Fruit fly (Drosophila melanogaster): ENCODE results near the gene DNAlig3.

DNA sequence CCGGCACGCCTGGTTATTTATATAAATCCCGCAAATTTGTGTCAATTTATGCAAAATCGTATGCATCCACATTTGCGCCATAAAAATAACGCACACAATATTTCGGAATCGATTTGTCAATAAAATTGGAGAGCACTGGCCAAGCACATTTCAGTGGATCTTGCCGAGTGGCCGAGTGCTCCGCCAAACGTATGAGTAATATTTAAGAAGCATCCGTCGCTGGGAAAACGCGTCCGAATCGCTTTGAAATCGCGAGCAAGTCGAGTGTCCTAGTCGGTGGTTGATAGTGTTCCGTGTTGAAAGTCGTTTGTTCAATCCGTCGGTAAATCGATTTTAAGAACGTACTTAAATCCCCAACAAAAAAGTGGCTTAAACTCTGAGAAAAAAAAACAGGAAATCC lies 14.7 kb downstream of the DNAlig3 start, which contains the start of gene CG33098:
- TF ChIP-seq Dll (optimal IDR thresholded peaks at IDR 0.05), result no peak
- TF ChIP-seq CG8478 (optimal IDR thresholded peaks at IDR 0.05), result no peak
- TF ChIP-seq pan (optimal IDR thresholded peaks at IDR 0.05), result no peak
- no peak for TF ChIP-seq psq (optimal IDR thresholded peaks at IDR 0.05)
- TF ChIP-seq usp (GFP tag; optimal IDR thresholded peaks at IDR 0.05), result no peak

Data from whole organism.